In the genomic region with DNA sequence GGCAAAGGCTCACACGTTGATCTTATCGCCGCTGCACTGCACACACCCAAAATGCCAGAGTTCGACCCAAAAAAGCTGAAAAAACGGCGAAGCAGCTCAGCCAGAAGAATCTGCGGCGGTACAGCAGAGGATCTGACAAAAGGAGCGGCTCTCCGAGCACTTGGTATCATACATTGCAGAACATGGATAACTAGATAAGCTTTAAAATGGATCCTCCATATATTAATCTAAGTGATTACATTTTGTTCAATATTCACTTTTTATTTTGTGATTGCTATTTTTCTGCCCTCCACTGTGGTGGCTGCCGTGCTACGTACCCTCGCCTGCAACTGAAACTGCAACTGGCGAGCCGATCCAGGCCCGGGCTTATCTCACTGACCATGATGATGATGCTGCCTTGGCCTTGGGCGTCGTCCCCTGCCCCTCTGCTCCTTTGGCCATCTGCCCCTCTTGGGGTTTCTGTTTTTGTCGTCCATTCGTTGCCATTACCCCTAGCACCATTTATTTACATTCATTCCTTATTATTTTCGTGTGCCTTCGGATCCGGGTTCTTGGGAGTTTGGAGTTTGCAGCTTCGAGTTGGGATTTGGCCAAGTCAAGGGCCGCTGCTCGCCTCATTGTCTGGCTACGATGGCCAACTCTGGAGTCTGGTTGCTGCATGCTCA, we compare ENCODE assay signal across 1 fruit fly cellular context.
TF ChIP-seq lines count a peak whose summit lies in the region.

No protein-coding gene starts in this region.

TF ChIP-seq in whole organism, embryonic, 481 proteins besides CTCF, POLR2A, EP300 and RAD21 (continued from another document and continues in another):
- no peak for TF ChIP-seq CG5180 (GFP tag; optimal IDR thresholded peaks at IDR 0.05; lab: Kevin White, UChicago)
- peak in 1 of 2 experiments; percentile 80 for TF ChIP-seq bsh (GFP tag; optimal IDR thresholded peaks at IDR 0.05; lab: Kevin White, UChicago)
- no peak for TF ChIP-seq CG8089 (GFP tag; optimal IDR thresholded peaks at IDR 0.05; lab: Kevin White, UChicago)
- no peak for TF ChIP-seq CG31388 (GFP tag; optimal IDR thresholded peaks at IDR 0.05; lab: Kevin White, UChicago)
- TF ChIP-seq NK7.1 (GFP tag; optimal IDR thresholded peaks at IDR 0.05; lab: Kevin White, UChicago) = no peak
- peak; percentile 77 for TF ChIP-seq nom (GFP tag; optimal IDR thresholded peaks at IDR 0.05; lab: Kevin White, UChicago)
- TF ChIP-seq gsb (GFP tag; IDR thresholded peaks at IDR 0.05; lab: Robert Waterston, UW) = no peak
- no peak for TF ChIP-seq CG9609 (GFP tag; optimal IDR thresholded peaks at IDR 0.05; lab: Kevin White, UChicago)
- no peak for TF ChIP-seq CG12071 (GFP tag; optimal IDR thresholded peaks at IDR 0.05; lab: Kevin White, UChicago)
- TF ChIP-seq CG30403 (GFP tag; optimal IDR thresholded peaks at IDR 0.05; lab: Kevin White, UChicago) = no peak
- no peak for TF ChIP-seq B-H1 (GFP tag; IDR thresholded peaks at IDR 0.05; lab: Robert Waterston, UW)
- TF ChIP-seq CG5953 (GFP tag; IDR thresholded peaks at IDR 0.05; lab: Robert Waterston, UW) = no peak
- TF ChIP-seq HmgD (GFP tag; optimal IDR thresholded peaks at IDR 0.05; lab: Kevin White, UChicago) = no peak
- TF ChIP-seq Oli (tag; optimal IDR thresholded peaks at IDR 0.05; lab: Kevin White, UChicago) = peak; percentile 25
- no peak for TF ChIP-seq ranshi (GFP tag; IDR thresholded peaks at IDR 0.05; lab: Robert Waterston, UW)
- no peak for TF ChIP-seq CG6765 (GFP tag; optimal IDR thresholded peaks at IDR 0.05; lab: Kevin White, UChicago)
- 0 out of 2 replicates have a peak, but pooled peaks have one; percentile 14 for TF ChIP-seq Ptx1 (GFP tag; IDR thresholded peaks at IDR 0.05; lab: Robert Waterston, UW)
- no peak for TF ChIP-seq tap (tag; optimal IDR thresholded peaks at IDR 0.05; lab: Kevin White, UChicago)
- TF ChIP-seq CG34422 (GFP tag; IDR thresholded peaks at IDR 0.05; lab: Robert Waterston, UW) = 0 out of 3 replicates have a peak, but pooled peaks have one; percentile 38
- TF ChIP-seq vvl (GFP tag; IDR thresholded peaks at IDR 0.05; lab: Robert Waterston, UW) = 0 out of 2 replicates have a peak, but pooled peaks have one; percentile 30
- no peak for TF ChIP-seq sug (tag; optimal IDR thresholded peaks at IDR 0.05; lab: Kevin White, UChicago)
- TF ChIP-seq Doc2 (GFP tag; IDR thresholded peaks at IDR 0.05; lab: Robert Waterston, UW) = no peak
- TF ChIP-seq peb (GFP tag; IDR thresholded peaks at IDR 0.05; lab: Robert Waterston, UW) = 0 out of 2 replicates have a peak, but pooled peaks have one; percentile 9
- peak; percentile 43 for TF ChIP-seq dmrt11E (tag; optimal IDR thresholded peaks at IDR 0.05; lab: Kevin White, UChicago)
- no peak for TF ChIP-seq al (GFP tag; IDR thresholded peaks at IDR 0.05; lab: Robert Waterston, UW)
- TF ChIP-seq Ssrp (tag; optimal IDR thresholded peaks at IDR 0.05; lab: Kevin White, UChicago) = no peak
- TF ChIP-seq croc (GFP tag; conservative IDR thresholded peaks at IDR 0.05; lab: Robert Waterston, UW) = peak; percentile 25; the same call in 1 of the 3 replicates
- TF ChIP-seq ac (GFP tag; optimal IDR thresholded peaks at IDR 0.05; lab: Kevin White, UChicago) = no peak
- TF ChIP-seq CG33557 (GFP tag; optimal IDR thresholded peaks at IDR 0.05; lab: Kevin White, UChicago) = no peak
- TF ChIP-seq B-H2 (GFP tag; optimal IDR thresholded peaks at IDR 0.05; lab: Kevin White, UChicago) = no peak
- no peak for TF ChIP-seq cato (GFP tag; optimal IDR thresholded peaks at IDR 0.05; lab: Kevin White, UChicago; ENCODE audit: borderline replicate concordance)
- 0 out of 2 replicates have a peak, but pooled peaks have one; percentile 11 for TF ChIP-seq CG14667 (GFP tag; IDR thresholded peaks at IDR 0.05; lab: Robert Waterston, UW)
- TF ChIP-seq Awh (GFP tag; IDR thresholded peaks at IDR 0.05; lab: Robert Waterston, UW) = 0 out of 2 replicates have a peak, but pooled peaks have one; percentile 34
- no peak for TF ChIP-seq CG17829 (tag; optimal IDR thresholded peaks at IDR 0.05; lab: Kevin White, UChicago)
- no peak for TF ChIP-seq pum (GFP tag; optimal IDR thresholded peaks at IDR 0.05; lab: Kevin White, UChicago)
- no peak for TF ChIP-seq CG9215 (GFP tag; IDR thresholded peaks at IDR 0.05; lab: Robert Waterston, UW)
- no peak for TF ChIP-seq Sry-β (GFP tag; optimal IDR thresholded peaks at IDR 0.05; lab: Kevin White, UChicago)
- no peak for TF ChIP-seq CG12299 (tag; optimal IDR thresholded peaks at IDR 0.05; lab: Kevin White, UChicago)
- no peak for TF ChIP-seq GATAe (GFP tag; conservative IDR thresholded peaks at IDR 0.05; lab: Robert Waterston, UW)
- peak; percentile 14; the same call in 1 of the 2 replicates for TF ChIP-seq CG10366 (GFP tag; IDR thresholded peaks at IDR 0.05; lab: Robert Waterston, UW)
- TF ChIP-seq da (GFP tag; optimal IDR thresholded peaks at IDR 0.05; lab: Kevin White, UChicago) = no peak
- TF ChIP-seq CG7357 (GFP tag; IDR thresholded peaks at IDR 0.05; lab: Robert Waterston, UW) = no peak
- TF ChIP-seq ttk (GFP tag; IDR thresholded peaks at IDR 0.05; lab: Robert Waterston, UW) = no peak
- no peak for TF ChIP-seq CG12219 (GFP tag; optimal IDR thresholded peaks at IDR 0.05; lab: Kevin White, UChicago)
- TF ChIP-seq CG12104 (GFP tag; optimal IDR thresholded peaks at IDR 0.05; lab: Kevin White, UChicago) = no peak
- no peak for TF ChIP-seq CG16779 (GFP tag; IDR thresholded peaks at IDR 0.05; lab: Robert Waterston, UW)
- no peak for TF ChIP-seq HLH3B (GFP tag; IDR thresholded peaks at IDR 0.05; lab: Robert Waterston, UW)
- TF ChIP-seq CG11696 (GFP tag; IDR thresholded peaks at IDR 0.05; lab: Robert Waterston, UW) = peak; percentile 73
- TF ChIP-seq CG2120 (GFP tag; optimal IDR thresholded peaks at IDR 0.05; lab: Kevin White, UChicago) = no peak
- peak; percentile 7 for TF ChIP-seq nmo (GFP tag; optimal IDR thresholded peaks at IDR 0.05; lab: Kevin White, UChicago)
- TF ChIP-seq CG4424 (GFP tag; optimal IDR thresholded peaks at IDR 0.05; lab: Kevin White, UChicago) = no peak
- TF ChIP-seq CG2199 (GFP tag; IDR thresholded peaks at IDR 0.05; lab: Robert Waterston, UW) = no peak
- TF ChIP-seq CG10147 (GFP tag; optimal IDR thresholded peaks at IDR 0.05; lab: Kevin White, UChicago) = no peak
- no peak for TF ChIP-seq CG16815 (GFP tag; optimal IDR thresholded peaks at IDR 0.05; lab: Kevin White, UChicago)
- TF ChIP-seq Pdp1 (GFP tag; optimal IDR thresholded peaks at IDR 0.05; lab: Kevin White, UChicago) = no peak
- no peak for TF ChIP-seq hkb (optimal IDR thresholded peaks at IDR 0.05; lab: Kevin White, UChicago)
- TF ChIP-seq hkb (GFP tag; IDR thresholded peaks at IDR 0.05; lab: Robert Waterston, UW) = no peak
- TF ChIP-seq CG6175 (GFP tag; IDR thresholded peaks at IDR 0.05; lab: Robert Waterston, UW) = no peak
- no peak for TF ChIP-seq CG3065 (GFP tag; optimal IDR thresholded peaks at IDR 0.05; lab: Kevin White, UChicago)
- TF ChIP-seq CG18476 (GFP tag; optimal IDR thresholded peaks at IDR 0.05; lab: Kevin White, UChicago) = no peak
- TF ChIP-seq chn (GFP tag; optimal IDR thresholded peaks at IDR 0.05; lab: Kevin White, UChicago) = no peak
- no peak for TF ChIP-seq sc (optimal IDR thresholded peaks at IDR 0.05; lab: Kevin White, UChicago)
- TF ChIP-seq sc (GFP tag; optimal IDR thresholded peaks at IDR 0.05; lab: Kevin White, UChicago) = no peak
- no peak for TF ChIP-seq insv (GFP tag; optimal IDR thresholded peaks at IDR 0.05; lab: Kevin White, UChicago)
- TF ChIP-seq row (GFP tag; IDR thresholded peaks at IDR 0.05; lab: Robert Waterston, UW) = peak; percentile 43; the same call in 1 of the 3 replicates
- TF ChIP-seq gem (tag; optimal IDR thresholded peaks at IDR 0.05; lab: Kevin White, UChicago) = no peak
- TF ChIP-seq CG18764 (GFP tag; optimal IDR thresholded peaks at IDR 0.05; lab: Kevin White, UChicago) = no peak
- TF ChIP-seq CG6272 (GFP tag; IDR thresholded peaks at IDR 0.05; lab: Robert Waterston, UW) = no peak
- no peak for TF ChIP-seq CG33213 (GFP tag; optimal IDR thresholded peaks at IDR 0.05; lab: Kevin White, UChicago)
- no peak for TF ChIP-seq H2.0 (GFP tag; IDR thresholded peaks at IDR 0.05; lab: Robert Waterston, UW)
- no peak for TF ChIP-seq cas (GFP tag; IDR thresholded peaks at IDR 0.05; lab: Robert Waterston, UW)
- no peak for TF ChIP-seq Aef1 (GFP tag; IDR thresholded peaks at IDR 0.05; lab: Robert Waterston, UW)
- no peak for TF ChIP-seq HLH54F (GFP tag; optimal IDR thresholded peaks at IDR 0.05; lab: Kevin White, UChicago)
- no peak for TF ChIP-seq CG15269 (tag; optimal IDR thresholded peaks at IDR 0.05; lab: Kevin White, UChicago)
- no peak for TF ChIP-seq CG7556 (GFP tag; optimal IDR thresholded peaks at IDR 0.05; lab: Kevin White, UChicago)
- no peak for TF ChIP-seq gro (GFP tag; optimal IDR thresholded peaks at IDR 0.05; lab: Kevin White, UChicago)
- TF ChIP-seq CrebB (tag; optimal IDR thresholded peaks at IDR 0.05; lab: Kevin White, UChicago) = no peak
- no peak for TF ChIP-seq NfI (GFP tag; optimal IDR thresholded peaks at IDR 0.05; lab: Kevin White, UChicago)
- TF ChIP-seq CG13894 (tag; optimal IDR thresholded peaks at IDR 0.05; lab: Kevin White, UChicago) = no peak
- no peak for TF ChIP-seq CG10565 (GFP tag; optimal IDR thresholded peaks at IDR 0.05; lab: Kevin White, UChicago)
- peak; percentile 55 for TF ChIP-seq CG1603 (tag; optimal IDR thresholded peaks at IDR 0.05; lab: Kevin White, UChicago)
- no peak for TF ChIP-seq grn (GFP tag; optimal IDR thresholded peaks at IDR 0.05; lab: Kevin White, UChicago)
- no peak for TF ChIP-seq CG34376 (GFP tag; optimal IDR thresholded peaks at IDR 0.05; lab: Kevin White, UChicago)
- TF ChIP-seq her (GFP tag; optimal IDR thresholded peaks at IDR 0.05; lab: Kevin White, UChicago) = no peak
- no peak for TF ChIP-seq twi (tag; optimal IDR thresholded peaks at IDR 0.05; lab: Kevin White, UChicago)
- no peak for TF ChIP-seq Dref (GFP tag; IDR thresholded peaks at IDR 0.05; lab: Robert Waterston, UW)
- 0 out of 2 replicates have a peak, but pooled peaks have one; percentile 19 for TF ChIP-seq Rx (GFP tag; IDR thresholded peaks at IDR 0.05; lab: Robert Waterston, UW)
- no peak for TF ChIP-seq TFAM (GFP tag; optimal IDR thresholded peaks at IDR 0.05; lab: Kevin White, UChicago)
- no peak for TF ChIP-seq Lim3 (GFP tag; IDR thresholded peaks at IDR 0.05; lab: Robert Waterston, UW)
- TF ChIP-seq CG8388 (GFP tag; optimal IDR thresholded peaks at IDR 0.05; lab: Kevin White, UChicago) = no peak
- TF ChIP-seq CG15479 (GFP tag; optimal IDR thresholded peaks at IDR 0.05; lab: Kevin White, UChicago) = no peak
- TF ChIP-seq CG7839 (tag; optimal IDR thresholded peaks at IDR 0.05; lab: Kevin White, UChicago) = no peak
- no peak for TF ChIP-seq br (optimal IDR thresholded peaks at IDR 0.05; lab: Kevin White, UChicago)
- TF ChIP-seq CG17385 (GFP tag; optimal IDR thresholded peaks at IDR 0.05; lab: Kevin White, UChicago) = no peak
- peak; percentile 45 for TF ChIP-seq CG17328 (GFP tag; IDR thresholded peaks at IDR 0.05; lab: Robert Waterston, UW)
- no peak for TF ChIP-seq MTF-1 (GFP tag; optimal IDR thresholded peaks at IDR 0.05; lab: Kevin White, UChicago; ENCODE audit: borderline replicate concordance)
- TF ChIP-seq CG7745 (tag; optimal IDR thresholded peaks at IDR 0.05; lab: Kevin White, UChicago) = no peak
- peak; percentile 45; the same call in 1 of the 2 replicates for TF ChIP-seq sisA (GFP tag; IDR thresholded peaks at IDR 0.05; lab: Robert Waterston, UW)
- TF ChIP-seq unpg (GFP tag; optimal IDR thresholded peaks at IDR 0.05; lab: Kevin White, UChicago) = no peak
- TF ChIP-seq Myb (GFP tag; optimal IDR thresholded peaks at IDR 0.05; lab: Kevin White, UChicago) = no peak
- TF ChIP-seq slou (GFP tag; optimal IDR thresholded peaks at IDR 0.05; lab: Kevin White, UChicago) = no peak
- TF ChIP-seq CG8290 (GFP tag; optimal IDR thresholded peaks at IDR 0.05; lab: Kevin White, UChicago) = no peak
- TF ChIP-seq CG8290 (tag; optimal IDR thresholded peaks at IDR 0.05; lab: Kevin White, UChicago) = no peak
- no peak for TF ChIP-seq CG3281 (GFP tag; optimal IDR thresholded peaks at IDR 0.05; lab: Kevin White, UChicago)
- no peak for TF ChIP-seq odd (GFP tag; optimal IDR thresholded peaks at IDR 0.05; lab: Kevin White, UChicago)
- no peak for TF ChIP-seq CG10321 (GFP tag; IDR thresholded peaks at IDR 0.05; lab: Robert Waterston, UW)
- no peak for TF ChIP-seq Sin3A (optimal IDR thresholded peaks at IDR 0.05; lab: Kevin White, UChicago)
- no peak for TF ChIP-seq pb (GFP tag; optimal IDR thresholded peaks at IDR 0.05; lab: Kevin White, UChicago)
- peak; percentile 25; the same call in 1 of the 2 replicates for TF ChIP-seq CG8765 (GFP tag; IDR thresholded peaks at IDR 0.05; lab: Robert Waterston, UW)
- TF ChIP-seq CG18011 (GFP tag; optimal IDR thresholded peaks at IDR 0.05; lab: Kevin White, UChicago) = no peak
- no peak for TF ChIP-seq CG1832 (GFP tag; optimal IDR thresholded peaks at IDR 0.05; lab: Kevin White, UChicago)
- no peak for TF ChIP-seq jumu (GFP tag; optimal IDR thresholded peaks at IDR 0.05; lab: Kevin White, UChicago)
- no peak for TF ChIP-seq lola (GFP tag; optimal IDR thresholded peaks at IDR 0.05; lab: Kevin White, UChicago)
- no peak for TF ChIP-seq mld (GFP tag; IDR thresholded peaks at IDR 0.05; lab: Robert Waterston, UW; ENCODE audit: partially characterized antibody)
- 0 out of 2 replicates have a peak, but pooled peaks have one; percentile 32 for TF ChIP-seq ara (GFP tag; IDR thresholded peaks at IDR 0.05; lab: Robert Waterston, UW)
- TF ChIP-seq Bteb2 (GFP tag; optimal IDR thresholded peaks at IDR 0.05; lab: Kevin White, UChicago) = no peak
- TF ChIP-seq trh (GFP tag; optimal IDR thresholded peaks at IDR 0.05; lab: Kevin White, UChicago) = no peak
- TF ChIP-seq ato (GFP tag; IDR thresholded peaks at IDR 0.05; lab: Robert Waterston, UW; ENCODE audit: partially characterized antibody) = no peak
- no peak for TF ChIP-seq lov (optimal IDR thresholded peaks at IDR 0.05; lab: Kevin White, UChicago)
- TF ChIP-seq lov (GFP tag; IDR thresholded peaks at IDR 0.05; lab: Robert Waterston, UW) = 0 out of 3 replicates have a peak, but pooled peaks have one; percentile 13
- TF ChIP-seq slbo (GFP tag; IDR thresholded peaks at IDR 0.05; lab: Robert Waterston, UW) = 0 out of 2 replicates have a peak, but pooled peaks have one; percentile 7
- TF ChIP-seq CG11695 (GFP tag; IDR thresholded peaks at IDR 0.05; lab: Robert Waterston, UW) = 0 out of 3 replicates have a peak, but pooled peaks have one; percentile 23
- no peak for TF ChIP-seq Blimp-1 (GFP tag; optimal IDR thresholded peaks at IDR 0.05; lab: Kevin White, UChicago)
- no peak for TF ChIP-seq dimm (GFP tag; IDR thresholded peaks at IDR 0.05; lab: Robert Waterston, UW)
- peak; percentile 39; the same call in 1 of the 2 replicates for TF ChIP-seq lmd (GFP tag; IDR thresholded peaks at IDR 0.05; lab: Robert Waterston, UW)
- no peak for TF ChIP-seq CG1529 (GFP tag; optimal IDR thresholded peaks at IDR 0.05; lab: Kevin White, UChicago)
- TF ChIP-seq CG18619 (GFP tag; optimal IDR thresholded peaks at IDR 0.05; lab: Kevin White, UChicago) = no peak
